Worm (Caenorhabditis elegans) whole organism, L1 larva: Measurements from ENCODE around the gene pap-2.

ENCODE experiments used
- C16A3.4 ChIP-seq: fragments of 150-350 bp; optimal IDR thresholded peaks from 2 replicates; lab custom pipeline; 2014; ENCODE audit warnings: missing biosample characterization, missing genetic modification characterization
- C34B4.2 ChIP-seq: sonication (generic microtip); optimal IDR thresholded peaks from 2 replicates; lab custom pipeline; 2017; ENCODE audit warnings: mild to moderate bottlenecking, missing genetic modification characterization, missing compliant biosample characterization
- alr-1 ChIP-seq: fragments of 200-800 bp; sonication (Bioruptor generic); optimal IDR thresholded peaks from 2 replicates; lab custom pipeline; 2018; ENCODE audit warnings: borderline replicate concordance, mild to moderate bottlenecking, missing genetic modification characterization, missing compliant biosample characterization
- ama-1 ChIP-seq: fragments of 150-350 bp; optimal IDR thresholded peaks from 2 replicates; lab custom pipeline; 2014
- blmp-1 ChIP-seq: fragments of 150-350 bp; optimal IDR thresholded peaks from 2 replicates; lab custom pipeline; 2014; ENCODE audit warnings: missing biosample characterization, missing genetic modification characterization
- dpl-1 ChIP-seq, 3 experiments: fragments of 150-350 bp in 2 of 3; sonication (generic microtip) in 1 of 3; optimal IDR thresholded peaks; 2 replicates each; lab custom pipeline; 2014 to 2017; ENCODE audit warnings: missing biosample characterization in 3 of 3, missing genetic modification characterization in 3 of 3, missing genetic modification reagents in 3 of 3
- egl-13 ChIP-seq: sonication (generic microtip); optimal IDR thresholded peaks from 2 replicates; lab custom pipeline; 2016; ENCODE audit warnings: missing genotype, missing genetic modification reagents, missing genetic modification characterization, missing compliant biosample characterization
- elt-2 ChIP-seq: sonication (generic microtip); optimal IDR thresholded peaks from 2 replicates; lab custom pipeline; 2016; ENCODE audit warnings: missing genetic modification characterization, mild to moderate bottlenecking, inconsistent platforms, missing compliant biosample characterization, missing genetic modification reagents
- elt-3 ChIP-seq, 6 experiments: fragments of 150-350 bp in 1 of 6; sonication (generic microtip); optimal IDR thresholded peaks; 2 replicates each; lab custom pipeline; 2017 to 2018; ENCODE audit warnings: missing biosample characterization in 6 of 6, missing genetic modification characterization in 6 of 6, inconsistent platforms in 1 of 6
- fkh-4 ChIP-seq: sonication (generic microtip); optimal IDR thresholded peaks from 2 replicates; lab custom pipeline; 2016; ENCODE audit warnings: missing compliant biosample characterization, missing genetic modification characterization, borderline replicate concordance
- fos-1 ChIP-seq: fragments of 150-350 bp; optimal IDR thresholded peaks from 2 replicates; lab custom pipeline; 2014; ENCODE audit warnings: missing biosample characterization, missing genetic modification characterization
- hpl-2 ChIP-seq: fragments of 150-350 bp; optimal IDR thresholded peaks from 2 replicates; lab custom pipeline; 2014; ENCODE audit warnings: missing biosample characterization, missing genetic modification reagents, missing genetic modification characterization
- lin-14 ChIP-seq: fragments of 200-800 bp; sonication (Bioruptor generic); optimal IDR thresholded peaks from 2 replicates; lab custom pipeline; 2018; ENCODE audit warnings: mild to moderate bottlenecking, missing genetic modification characterization, moderate library complexity, missing compliant biosample characterization
- lin-35 ChIP-seq, 2 experiments: fragments of 150-350 bp; optimal IDR thresholded peaks; 2 replicates each; lab custom pipeline; 2014; ENCODE audit warnings: missing biosample characterization in 2 of 2, missing genetic modification characterization in 2 of 2, missing genetic modification reagents in 2 of 2
- lin-39 ChIP-seq: fragments of 150-350 bp; optimal IDR thresholded peaks from 2 replicates; lab custom pipeline; 2014; ENCODE audit warnings: missing biosample characterization, missing genetic modification reagents, missing genetic modification characterization
- lsy-2 ChIP-seq, 2 experiments: fragments of 150-350 bp; optimal IDR thresholded peaks; 2 replicates each; lab custom pipeline; 2014; ENCODE audit warnings: missing biosample characterization in 2 of 2, missing genetic modification characterization in 2 of 2
- mab-9 ChIP-seq: fragments of 200-800 bp; sonication (Bioruptor generic); IDR thresholded peaks from 2 replicates; pipeline ENCODE4 v1.3.6; 2022; ENCODE audit warnings: missing genetic modification reagents, missing genetic modification characterization, missing compliant biosample characterization
- mdl-1 ChIP-seq, 2 experiments: fragments of 150-350 bp; optimal IDR thresholded peaks; 2 replicates each; lab custom pipeline; 2014 to 2017; ENCODE audit warnings: missing biosample characterization in 2 of 2, missing genetic modification characterization in 2 of 2, inconsistent platforms in 1 of 2
- nhr-11 ChIP-seq: fragments of 150-350 bp; optimal IDR thresholded peaks from 2 replicates; lab custom pipeline; 2014; ENCODE audit warnings: missing biosample characterization, missing genetic modification characterization
- nhr-12 ChIP-seq: sonication (generic microtip); optimal IDR thresholded peaks from 2 replicates; lab custom pipeline; 2017; ENCODE audit warnings: missing biosample characterization, missing genetic modification characterization
- nhr-19 ChIP-seq: fragments of 200-800 bp; sonication (Bioruptor generic); conservative IDR thresholded peaks from 2 replicates; pipeline ENCODE4 v1.3.6; 2022; ENCODE audit warnings: missing genetic modification characterization, missing compliant biosample characterization
- nhr-20 ChIP-seq: sonication (generic microtip); optimal IDR thresholded peaks from 2 replicates; lab custom pipeline; 2016; ENCODE audit warnings: mild to moderate bottlenecking, missing genetic modification characterization, missing compliant biosample characterization
- nhr-47 ChIP-seq: sonication (generic microtip); optimal IDR thresholded peaks from 2 replicates; lab custom pipeline; 2016; ENCODE audit warnings: mild to moderate bottlenecking, missing genetic modification characterization, moderate library complexity, missing compliant biosample characterization
- nhr-71 ChIP-seq: sonication (generic microtip); optimal IDR thresholded peaks from 2 replicates; lab custom pipeline; 2016; ENCODE audit warnings: mild to moderate bottlenecking, missing genetic modification characterization, moderate library complexity, missing compliant biosample characterization
- nhr-76 ChIP-seq: sonication (generic microtip); optimal IDR thresholded peaks from 2 replicates; lab custom pipeline; 2017; ENCODE audit warnings: missing biosample characterization, missing genetic modification characterization
- nhr-85 ChIP-seq: sonication (generic microtip); peaks from one replicate; lab custom pipeline; 2016; ENCODE audit warnings: missing genetic modification characterization, inconsistent platforms, missing compliant biosample characterization
- pqm-1 ChIP-seq: sonication (generic microtip); optimal IDR thresholded peaks from 3 replicates; lab custom pipeline; 2017; ENCODE audit warnings: missing biosample characterization, missing genetic modification characterization
- snu-23 ChIP-seq: sonication (generic microtip); optimal IDR thresholded peaks from 2 replicates; lab custom pipeline; 2016; ENCODE audit warnings: missing genetic modification characterization, missing compliant biosample characterization
- tbx-2 ChIP-seq: sonication (generic microtip); optimal IDR thresholded peaks from 2 replicates; lab custom pipeline; 2016; ENCODE audit warnings: missing genetic modification characterization, missing compliant biosample characterization
- unc-30 ChIP-seq: sonication (generic microtip); optimal IDR thresholded peaks from 2 replicates; lab custom pipeline; 2017; ENCODE audit warnings: missing biosample characterization, missing genetic modification characterization
- zag-1 ChIP-seq: fragments of 150-350 bp; optimal IDR thresholded peaks from 2 replicates; lab custom pipeline; 2014; ENCODE audit warnings: missing biosample characterization, missing genetic modification characterization

pap-2 gene

DNA sequence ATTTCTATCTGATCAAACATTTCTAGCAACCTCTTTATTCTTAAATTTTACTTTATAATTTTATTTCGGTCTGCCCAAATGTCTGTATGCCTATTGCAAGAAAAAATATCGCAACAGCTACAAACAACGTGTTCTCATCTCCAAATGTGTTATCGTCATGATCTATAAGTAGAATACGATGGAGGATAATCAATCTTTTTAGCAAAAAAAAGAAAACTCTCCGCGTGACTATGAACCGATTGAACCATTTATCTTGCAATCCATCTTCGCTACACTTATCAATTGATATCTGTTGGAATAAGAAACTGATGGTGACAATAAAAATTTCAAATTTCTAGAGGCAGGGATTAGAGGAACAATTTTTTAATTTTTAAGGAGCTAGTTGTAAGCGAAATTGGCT is 3.2 kb downstream of the pap-2 start:
- TF ChIP-seq lin-39 (tag; lab: Kevin White, UChicago) (peak; percentile 47), zag-1 (tag; lab: Kevin White, UChicago) (no peak), lsy-2 (tag; optimal IDR thresholded peaks at IDR 0.05; lab: Kevin White, UChicago) (peak in 1 of 2 experiments; percentile 32), nhr-12 (no peak), tbx-2 (tag; lab: Kevin White, UChicago) (no peak), unc-30 (tag; lab: Kevin White, UChicago) (no peak), lin-35 (GFP tag; optimal IDR thresholded peaks at IDR 0.05; lab: Kevin White, UChicago) (peak in 1 of 2 experiments; percentile 7), nhr-71 (tag; lab: Kevin White, UChicago) (peak; percentile 45), nhr-20 (tag; lab: Kevin White, UChicago) (peak; percentile 74), lin-14 (peak; percentile 43), nhr-19 (GFP tag; lab: Robert Waterston, UW) (peak; percentile 39), blmp-1 (tag; lab: Kevin White, UChicago) (peak; percentile 78), fkh-4 (tag; lab: Kevin White, UChicago) (no peak), elt-3 (tag; optimal IDR thresholded peaks at IDR 0.05; lab: Kevin White, UChicago) (peak in 3 of 6 experiments; percentile 8 to 85 (median 51)), mab-9 (no peak), nhr-85 (tag; lab: Kevin White, UChicago) (peak; percentile 88), snu-23 (GFP tag; lab: Kevin White, UChicago) (peak; percentile 8), hpl-2 (GFP tag; lab: Kevin White, UChicago) (no peak)

DNA sequence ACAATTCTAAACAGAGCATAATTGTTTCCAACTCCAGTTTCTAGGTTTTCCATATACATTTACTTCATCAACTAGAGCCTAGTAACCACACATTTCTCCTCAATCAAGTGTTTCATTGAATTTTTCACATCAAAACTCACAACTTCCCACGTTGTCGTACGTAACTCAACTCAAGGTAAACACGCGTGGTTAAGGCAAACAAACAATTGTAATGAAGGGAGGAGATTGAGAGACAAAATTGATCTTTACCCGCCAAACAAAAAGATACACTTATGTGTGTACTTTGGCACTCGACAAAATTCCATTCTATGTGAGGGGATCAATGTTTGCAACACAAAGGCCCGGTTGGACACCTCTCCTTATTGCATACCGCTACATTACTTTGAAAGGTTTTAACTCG is 3.9 kb downstream of the pap-2 start, which contains the start of gene nhr-19:
Gene nhr-19 (minus strand): TSS at position 191 of the 400 bp plus-strand sequence.
- peak; percentile 9 for TF ChIP-seq ama-1 (lab: Kevin White, UChicago)
- TF ChIP-seq snu-23 (GFP tag; lab: Kevin White, UChicago) = peak; percentile 8
- TF ChIP-seq lin-14 = peak; percentile 65
- no peak for TF ChIP-seq nhr-11 (tag; lab: Kevin White, UChicago)
- TF ChIP-seq fos-1 (tag; lab: Kevin White, UChicago) = peak; percentile 9
- TF ChIP-seq lsy-2 (tag; optimal IDR thresholded peaks at IDR 0.05; lab: Kevin White, UChicago) = peak in 1 of 2 experiments; percentile 13
- peak; percentile 3 for TF ChIP-seq nhr-47 (tag; lab: Kevin White, UChicago)
- peak; percentile 30 for TF ChIP-seq C16A3.4
- TF ChIP-seq nhr-20 (tag; lab: Kevin White, UChicago) = peak; percentile 50
- peak; percentile 71 for TF ChIP-seq nhr-19 (GFP tag; lab: Robert Waterston, UW)
- no peak for TF ChIP-seq elt-2 (tag; lab: Kevin White, UChicago)
- no peak for TF ChIP-seq pqm-1 (tag; lab: Kevin White, UChicago)
- TF ChIP-seq mdl-1 (tag; optimal IDR thresholded peaks at IDR 0.05; lab: Kevin White, UChicago) = peak in 1 of 2 experiments; percentile 72
- TF ChIP-seq, all 84 proteins: peak for 10

DNA sequence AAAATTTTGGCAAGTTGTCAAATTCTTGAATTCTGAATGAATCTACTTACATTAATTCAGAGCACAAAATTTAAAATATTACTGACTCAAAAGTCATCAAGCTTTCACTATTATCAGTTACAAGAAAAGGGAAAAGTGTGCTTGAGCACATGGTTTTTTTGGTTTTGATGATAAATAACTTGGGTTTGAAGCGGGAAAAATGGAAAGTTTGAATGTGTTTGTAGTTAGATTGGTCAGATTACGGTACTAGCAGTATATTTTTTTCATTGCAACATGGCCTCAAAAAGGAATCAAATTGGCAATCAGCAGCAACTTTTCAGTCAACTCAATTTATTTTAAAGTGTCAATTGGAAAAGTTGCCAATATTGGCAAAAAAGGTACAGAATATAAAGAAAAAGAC is 4.5 kb downstream of the pap-2 start:
- peak; percentile 60 for TF ChIP-seq ama-1 (lab: Kevin White, UChicago)
- no peak for TF ChIP-seq lin-35 (GFP tag; optimal IDR thresholded peaks at IDR 0.05; lab: Kevin White, UChicago)

ce11 chrII:9604063-9604462 is 5.1 kb downstream of the pap-2 start:
- TF ChIP-seq C34B4.2 (tag; lab: Kevin White, UChicago) (no peak), nhr-19 (GFP tag; lab: Robert Waterston, UW) (peak; percentile 71), ama-1 (lab: Kevin White, UChicago) (peak; percentile 45), lsy-2 (tag; optimal IDR thresholded peaks at IDR 0.05; lab: Kevin White, UChicago) (peak in 1 of 2 experiments; percentile 4), dpl-1 (GFP tag; optimal IDR thresholded peaks at IDR 0.05; lab: Kevin White, UChicago) (peak in 1 of 3 experiments; percentile 10), snu-23 (GFP tag; lab: Kevin White, UChicago) (peak; percentile 27), lin-14 (peak; percentile 8), blmp-1 (tag; lab: Kevin White, UChicago) (peak; percentile 44), alr-1 (no peak), nhr-20 (tag; lab: Kevin White, UChicago) (peak; percentile 55), C16A3.4 (peak; percentile 14), nhr-76 (tag; lab: Kevin White, UChicago) (no peak), lin-35 (GFP tag; optimal IDR thresholded peaks at IDR 0.05; lab: Kevin White, UChicago) (peak in 1 of 2 experiments; percentile 65), egl-13 (no peak), mdl-1 (tag; optimal IDR thresholded peaks at IDR 0.05; lab: Kevin White, UChicago) (peak in 1 of 2 experiments; percentile 11), elt-2 (tag; lab: Kevin White, UChicago) (peak; percentile 0)
- TF ChIP-seq, all 84 proteins: peak for 12
